Worm (Caenorhabditis elegans) whole organism, L4/young adult: ENCODE data around the gene D1086.8.

Experiments used
- W03F9.2 ChIP-seq: fragments of 150-350 bp; optimal IDR thresholded peaks from 2 replicates; lab custom pipeline; 2014; ENCODE audit warnings: missing biosample characterization, missing genetic modification characterization
- dao-5 ChIP-seq: sonication (generic microtip); optimal IDR thresholded peaks from 2 replicates; lab custom pipeline; 2016; ENCODE audit warnings: missing genotype, missing genetic modification characterization, moderate library complexity, missing compliant biosample characterization
- him-1 ChIP-seq: sonication (generic microtip); optimal IDR thresholded peaks from 2 replicates; lab custom pipeline; 2016; ENCODE audit warnings: missing genotype, missing genetic modification reagents, missing genetic modification characterization, missing compliant biosample characterization

DNA sequence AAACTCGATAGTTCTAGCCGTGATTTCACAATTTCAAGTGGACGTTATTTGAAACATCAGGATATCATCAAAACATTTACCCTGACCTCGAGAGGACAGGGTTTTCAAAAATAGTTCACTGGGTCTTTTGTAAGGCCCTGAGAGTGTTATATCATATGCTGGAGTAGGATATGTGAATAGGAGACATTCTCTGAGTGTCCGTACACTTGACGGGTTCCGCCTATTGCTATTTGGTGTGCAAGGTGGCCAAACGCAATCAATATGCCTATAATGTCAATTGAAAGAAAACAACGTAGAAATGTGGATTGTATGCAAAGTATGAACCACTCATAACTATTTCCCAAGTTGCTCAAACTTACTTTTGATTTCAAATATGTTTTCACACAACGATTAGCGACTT lies 3.5 kb downstream of the D1086.8 start:
- TF ChIP-seq him-1 (tag; lab: Kevin White, UChicago) (no peak), W03F9.2 (tag; lab: Kevin White, UChicago) (no peak), dao-5 (tag; lab: Kevin White, UChicago) (no peak)
